Fruit fly (Drosophila melanogaster) whole organism, embryonic: Measurements from ENCODE around the gene Ptp99A.

Experiments used
- ATbp ChIP-seq: fragments of 200-800 bp; sonication (Bioruptor generic); optimal IDR thresholded peaks from 2 replicates; lab custom pipeline; 2017; ENCODE audit warnings: missing biosample characterization, mild to moderate bottlenecking, missing genetic modification characterization, missing genetic modification reagents
- Ada2b ChIP-seq: fragments of 200-800 bp; sonication (Bioruptor generic); IDR thresholded peaks from 2 replicates; pipeline ENCODE4 v1.3.6; 2022; ENCODE audit warnings: missing biosample characterization, missing genetic modification characterization
- Adf1 ChIP-seq: fragments of 200-800 bp; sonication (Bioruptor generic); IDR thresholded peaks from 2 replicates; pipeline ENCODE4 v1.3.6; 2022; ENCODE audit warnings: missing biosample characterization, missing genetic modification characterization
- Asciz ChIP-seq: fragments of 200-800 bp; sonication (Bioruptor generic); optimal IDR thresholded peaks from 2 replicates; lab custom pipeline; 2017; ENCODE audit warnings: missing biosample characterization, mild to moderate bottlenecking, missing genetic modification characterization, missing genetic modification reagents
- CG10267 ChIP-seq: fragments of 200-800 bp; sonication (Bioruptor generic); optimal IDR thresholded peaks from 2 replicates; lab custom pipeline; 2018; ENCODE audit warnings: missing biosample characterization, mild to moderate bottlenecking, missing genetic modification characterization, moderate library complexity
- CG10565 ChIP-seq: fragments of 200-800 bp; sonication (Bioruptor generic); optimal IDR thresholded peaks from 3 replicates; lab custom pipeline; 2016; ENCODE audit warnings: missing biosample characterization, mild to moderate bottlenecking, missing genetic modification characterization
- CG12155 ChIP-seq: fragments of 200-800 bp; sonication (Bioruptor generic); optimal IDR thresholded peaks from 3 replicates; lab custom pipeline; 2016; ENCODE audit warnings: missing biosample characterization, missing genetic modification characterization
- CG1233 ChIP-seq: fragments of 200-800 bp; sonication (Bioruptor generic); optimal IDR thresholded peaks from 4 replicates; lab custom pipeline; 2018; ENCODE audit warnings: missing biosample characterization, mild to moderate bottlenecking, missing genetic modification characterization
- CG15514 ChIP-seq: fragments of 200-800 bp; sonication (Bioruptor generic); optimal IDR thresholded peaks from 3 replicates; lab custom pipeline; 2017; ENCODE audit warnings: missing biosample characterization, missing genetic modification characterization, mild to moderate bottlenecking, moderate library complexity, missing genetic modification reagents
- CG1602 ChIP-seq: fragments of 200-800 bp; sonication (Bioruptor generic); optimal IDR thresholded peaks from 3 replicates; lab custom pipeline; 2016; ENCODE audit warnings: missing biosample characterization, missing genetic modification characterization
- CG17328 ChIP-seq: fragments of 200-800 bp; sonication (Bioruptor generic); IDR thresholded peaks from 2 replicates; pipeline ENCODE4 v1.3.6; 2022; ENCODE audit warnings: missing biosample characterization, missing genetic modification characterization
- CG17361 ChIP-seq: fragments of 200-800 bp; sonication (Bioruptor generic); IDR thresholded peaks from 3 replicates; pipeline ENCODE4 v1.3.6; 2022; ENCODE audit warnings: missing biosample characterization, missing genetic modification characterization
- CG2120 ChIP-seq: fragments of 200-800 bp; sonication (Bioruptor generic); optimal IDR thresholded peaks from 3 replicates; lab custom pipeline; 2016; ENCODE audit warnings: missing biosample characterization, missing genetic modification characterization
- CG2875 ChIP-seq: fragments of 200-800 bp; sonication (Bioruptor generic); optimal IDR thresholded peaks from 2 replicates; lab custom pipeline; 2017; ENCODE audit warnings: missing biosample characterization, mild to moderate bottlenecking, missing genetic modification characterization, missing genetic modification reagents
- CG31388 ChIP-seq: fragments of 200-800 bp; sonication (Bioruptor generic); optimal IDR thresholded peaks from 2 replicates; lab custom pipeline; 2016; ENCODE audit warnings: missing biosample characterization, missing genetic modification characterization
- CG34224 ChIP-seq: fragments of 200-800 bp; sonication (Bioruptor generic); IDR thresholded peaks from 3 replicates; pipeline ENCODE4 v1.3.6; 2022; ENCODE audit warnings: missing biosample characterization, missing genetic modification characterization; ENCODE audit not compliant: partially characterized antibody
- CG4404 ChIP-seq: fragments of 200-800 bp; sonication (Bioruptor generic); IDR thresholded peaks from 2 replicates; pipeline ENCODE4 v1.3.6; 2022; ENCODE audit warnings: missing biosample characterization, missing genetic modification characterization
- CG7839 ChIP-seq: fragments of 200-800 bp; sonication (Bioruptor generic); optimal IDR thresholded peaks from 3 replicates; lab custom pipeline; 2018; ENCODE audit warnings: missing biosample characterization, mild to moderate bottlenecking, missing genetic modification characterization, moderate library complexity
- CG8944 ChIP-seq: fragments of 200-800 bp; sonication (Bioruptor generic); optimal IDR thresholded peaks from 3 replicates; lab custom pipeline; 2016; ENCODE audit warnings: missing biosample characterization, missing genetic modification characterization
- CTCF ChIP-seq: fragments of 200-800 bp; sonication (Bioruptor generic); optimal IDR thresholded peaks from 2 replicates; lab custom pipeline; 2017; ENCODE audit warnings: missing biosample characterization, mild to moderate bottlenecking, missing genetic modification characterization, moderate library complexity
- E2f1 ChIP-seq: fragments of 200-800 bp; sonication (Bioruptor generic); IDR thresholded peaks from 2 replicates; pipeline ENCODE4 v1.3.6; 2022; ENCODE audit warnings: missing biosample characterization, missing genetic modification characterization
- Hey ChIP-seq: fragments of 200-800 bp; sonication (Bioruptor generic); optimal IDR thresholded peaks from 3 replicates; lab custom pipeline; 2018; ENCODE audit warnings: missing biosample characterization, mild to moderate bottlenecking, missing genetic modification characterization
- Hr39 ChIP-seq: fragments of >200 bp; optimal IDR thresholded peaks from 2 replicates; lab custom pipeline; 2017
- NC2β ChIP-seq: fragments of 200-800 bp; sonication (Bioruptor generic); optimal IDR thresholded peaks from 2 replicates; lab custom pipeline; 2016; ENCODE audit warnings: missing biosample characterization, missing genetic modification characterization
- NK7.1 ChIP-seq: fragments of 200-800 bp; sonication (Bioruptor generic); optimal IDR thresholded peaks from 3 replicates; lab custom pipeline; 2016; ENCODE audit warnings: missing biosample characterization, missing genetic modification characterization
- Optix ChIP-seq: fragments of 200-800 bp; sonication (Bioruptor generic); IDR thresholded peaks from 3 replicates; pipeline ENCODE4 v1.3.6; 2022; ENCODE audit warnings: missing biosample characterization, missing genetic modification characterization
- Stat92E ChIP-seq, 3 experiments: fragments of >200 bp in 2 of 3; fragments of 200-800 bp in 1 of 3; sonication (Bioruptor generic) in 1 of 3; optimal IDR thresholded peaks; 2 replicates each; lab custom pipeline; 2017 to 2019; ENCODE audit warnings: missing biosample characterization in 3 of 3, missing genetic modification characterization in 3 of 3, mild to moderate bottlenecking in 1 of 3, moderate library complexity in 1 of 3
- al ChIP-seq: fragments of 200-800 bp; sonication (Bioruptor generic); IDR thresholded peaks from 2 replicates; pipeline ENCODE4 v1.3.6; 2022; ENCODE audit warnings: missing biosample characterization, missing genetic modification characterization
- amos ChIP-seq: fragments of 200-800 bp; sonication (Bioruptor generic); IDR thresholded peaks from 2 replicates; pipeline ENCODE4 v1.3.6; 2022; ENCODE audit warnings: missing biosample characterization, missing genetic modification characterization; ENCODE audit not compliant: partially characterized antibody
- ara ChIP-seq: fragments of 200-800 bp; sonication (Bioruptor generic); IDR thresholded peaks from 2 replicates; pipeline ENCODE4 v1.3.6; 2022; ENCODE audit warnings: missing biosample characterization, missing genetic modification characterization
- ato ChIP-seq: fragments of 200-800 bp; sonication (Bioruptor generic); IDR thresholded peaks from 2 replicates; pipeline ENCODE4 v1.3.6; 2022; ENCODE audit warnings: missing biosample characterization, missing genetic modification characterization; ENCODE audit not compliant: partially characterized antibody
- cg ChIP-seq: fragments of 200-800 bp; sonication (Bioruptor generic); optimal IDR thresholded peaks from 3 replicates; lab custom pipeline; 2019; ENCODE audit warnings: missing biosample characterization, mild to moderate bottlenecking, missing genetic modification characterization, moderate library complexity
- dimm ChIP-seq: fragments of 200-800 bp; sonication (Bioruptor generic); IDR thresholded peaks from 2 replicates; pipeline ENCODE4 v1.3.6; 2022; ENCODE audit warnings: missing biosample characterization, missing genetic modification characterization
- fd64A ChIP-seq: fragments of 200-800 bp; sonication (Bioruptor generic); optimal IDR thresholded peaks from 3 replicates; lab custom pipeline; 2018; ENCODE audit warnings: missing biosample characterization, mild to moderate bottlenecking, missing genetic modification characterization
- fru ChIP-seq: fragments of >200 bp; optimal IDR thresholded peaks from 2 replicates; lab custom pipeline; 2017
- ftz-f1 ChIP-seq: fragments of 200-800 bp; sonication (Bioruptor generic); optimal IDR thresholded peaks from 2 replicates; lab custom pipeline; 2016; ENCODE audit warnings: missing biosample characterization, missing genetic modification characterization
- gcm ChIP-seq: fragments of 200-800 bp; sonication (Bioruptor generic); optimal IDR thresholded peaks from 2 replicates; lab custom pipeline; 2019; ENCODE audit warnings: missing biosample characterization, mild to moderate bottlenecking, missing genetic modification characterization, moderate library complexity
- grn ChIP-seq: fragments of 200-800 bp; sonication (Bioruptor generic); optimal IDR thresholded peaks from 3 replicates; lab custom pipeline; 2017; ENCODE audit warnings: missing biosample characterization, missing genetic modification characterization
- h ChIP-seq: fragments of >200 bp; optimal IDR thresholded peaks from 2 replicates; lab custom pipeline; 2017
- hbn ChIP-seq: fragments of 200-800 bp; sonication (Bioruptor generic); IDR thresholded peaks from 2 replicates; pipeline ENCODE4 v1.3.6; 2022; ENCODE audit warnings: missing biosample characterization, missing genetic modification characterization; ENCODE audit not compliant: partially characterized antibody
- insv ChIP-seq, 2 experiments: fragments of 200-800 bp; sonication (Bioruptor generic); optimal IDR thresholded peaks; 3 replicates each; lab custom pipeline; 2016 to 2018; ENCODE audit warnings: missing biosample characterization in 2 of 2, missing genetic modification characterization in 2 of 2
- lola ChIP-seq, 3 experiments: fragments of >200 bp in 2 of 3; fragments of 200-800 bp in 1 of 3; sonication (Bioruptor generic) in 1 of 3; optimal IDR thresholded peaks; 2 replicates each; lab custom pipeline; 2017 to 2019; ENCODE audit warnings: missing biosample characterization in 3 of 3, missing genetic modification characterization in 3 of 3, mild to moderate bottlenecking in 1 of 3, moderate library complexity in 1 of 3
- maf-S ChIP-seq: fragments of 200-800 bp; sonication (Bioruptor generic); optimal IDR thresholded peaks from 2 replicates; lab custom pipeline; 2016; ENCODE audit warnings: missing biosample characterization, missing genetic modification characterization
- mld ChIP-seq: fragments of 200-800 bp; sonication (Bioruptor generic); IDR thresholded peaks from 3 replicates; pipeline ENCODE4 v1.3.6; 2022; ENCODE audit warnings: missing biosample characterization, missing genetic modification characterization; ENCODE audit not compliant: partially characterized antibody
- odd ChIP-seq: fragments of 200-800 bp; sonication (Bioruptor generic); optimal IDR thresholded peaks from 2 replicates; lab custom pipeline; 2017; ENCODE audit warnings: missing biosample characterization, mild to moderate bottlenecking, missing genetic modification characterization
- pho ChIP-seq: fragments of 200-800 bp; sonication (Bioruptor generic); optimal IDR thresholded peaks from 2 replicates; lab custom pipeline; 2016; ENCODE audit warnings: missing biosample characterization, missing genetic modification characterization
- shn ChIP-seq: fragments of 200-800 bp; sonication (Bioruptor generic); optimal IDR thresholded peaks from 3 replicates; lab custom pipeline; 2016; ENCODE audit warnings: missing biosample characterization, missing genetic modification characterization
- sisA ChIP-seq: fragments of 200-800 bp; sonication (Bioruptor generic); IDR thresholded peaks from 2 replicates; pipeline ENCODE4 v1.3.6; 2022; ENCODE audit warnings: missing biosample characterization, missing genetic modification characterization
- sr ChIP-seq: fragments of 200-800 bp; sonication (Bioruptor generic); IDR thresholded peaks from 3 replicates; pipeline ENCODE4 v1.3.6; 2022; ENCODE audit warnings: missing biosample characterization, missing genetic modification characterization
- ttk ChIP-seq: fragments of 200-800 bp; sonication (Bioruptor generic); IDR thresholded peaks from 2 replicates; pipeline ENCODE4 v2.1.2; 2022; ENCODE audit warnings: missing biosample characterization, missing genetic modification characterization
- twi ChIP-seq: fragments of 200-800 bp; optimal IDR thresholded peaks from 2 replicates; lab custom pipeline; 2019; ENCODE audit warnings: missing biosample characterization, mild to moderate bottlenecking, missing genetic modification characterization, moderate library complexity
- zf30C ChIP-seq: fragments of 200-800 bp; sonication (Bioruptor generic); optimal IDR thresholded peaks from 3 replicates; lab custom pipeline; 2018; ENCODE audit warnings: missing biosample characterization, mild to moderate bottlenecking, missing genetic modification characterization

The Ptp99A gene

DNA sequence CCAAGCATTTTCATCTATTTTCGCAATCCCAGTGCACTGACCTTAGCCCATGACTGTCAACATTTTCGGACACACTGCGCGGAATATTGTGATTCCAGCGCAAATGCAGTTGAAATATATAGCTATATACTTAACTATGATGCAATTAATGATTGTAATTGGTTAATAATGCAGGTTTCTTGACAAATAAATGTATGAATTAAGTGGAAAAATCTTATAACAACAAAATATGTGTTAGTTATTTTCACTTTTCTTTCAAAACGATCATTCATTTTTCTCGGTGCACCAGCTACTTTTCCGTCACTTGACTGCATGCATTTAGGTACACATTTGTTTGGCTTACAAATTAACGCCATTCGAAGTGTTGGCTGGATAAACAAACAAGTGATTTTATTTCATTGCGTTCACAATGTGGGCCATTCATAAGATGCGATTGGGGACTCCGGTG lies 81.3 kb downstream of the Ptp99A start (continued):
- TF ChIP-seq al: no peak
- TF ChIP-seq sr (GFP tag; lab: Robert Waterston, UW): no peak
- TF ChIP-seq Stat92E (GFP tag; optimal IDR thresholded peaks at IDR 0.05; lab: Kevin White, UChicago): no peak
- TF ChIP-seq sisA (GFP tag; lab: Robert Waterston, UW): peak; percentile 36; the same call in 1 of the 2 replicates
- TF ChIP-seq NK7.1: no peak
- TF ChIP-seq CG10565 (GFP tag; lab: Kevin White, UChicago): no peak
- TF ChIP-seq dimm (GFP tag; lab: Robert Waterston, UW): no peak
- peak; percentile 25; the same call in 1 of the 2 replicates for TF ChIP-seq CG4404 (GFP tag; lab: Robert Waterston, UW)
- no peak for TF ChIP-seq cg (GFP tag; lab: Kevin White, UChicago)
- TF ChIP-seq Optix (GFP tag; lab: Robert Waterston, UW): no peak
- no peak for TF ChIP-seq fru (lab: Kevin White, UChicago)
- TF ChIP-seq maf-S (GFP tag; lab: Kevin White, UChicago): peak; percentile 19
- TF ChIP-seq CG15514 (GFP tag; lab: Kevin White, UChicago): peak; percentile 7
- TF ChIP-seq ttk: peak; percentile 41; the same call in 1 of the 2 replicates
- peak; percentile 36 for TF ChIP-seq CG10267 (tag; lab: Kevin White, UChicago)
- peak in 1 of 3 experiments; percentile 71 for TF ChIP-seq lola (GFP tag; optimal IDR thresholded peaks at IDR 0.05; lab: Kevin White, UChicago)
- TF ChIP-seq Asciz (GFP tag; lab: Kevin White, UChicago): peak; percentile 54
- TF ChIP-seq NC2β (GFP tag; lab: Kevin White, UChicago): peak; percentile 40
- no peak for TF ChIP-seq grn (GFP tag; lab: Kevin White, UChicago)
- peak; percentile 64 for TF ChIP-seq CG17361 (GFP tag; lab: Robert Waterston, UW)
- TF ChIP-seq gcm (GFP tag; lab: Kevin White, UChicago): peak; percentile 28
- TF ChIP-seq ato (GFP tag; lab: Robert Waterston, UW): no peak
- TF ChIP-seq hbn: no peak
- peak; percentile 71 for TF ChIP-seq zf30C (GFP tag; lab: Kevin White, UChicago)
- TF ChIP-seq CG1233 (GFP tag; lab: Kevin White, UChicago): peak; percentile 46
- no peak for TF ChIP-seq ftz-f1
- TF ChIP-seq Hey (tag; lab: Kevin White, UChicago): no peak
- TF ChIP-seq insv (GFP tag; optimal IDR thresholded peaks at IDR 0.05; lab: Kevin White, UChicago): no peak
- TF ChIP-seq twi (tag; lab: Kevin White, UChicago): peak; percentile 34
- TF ChIP-seq CG12155 (GFP tag; lab: Kevin White, UChicago): no peak
- TF ChIP-seq CG2120: no peak
- peak; percentile 85 for TF ChIP-seq fd64A (GFP tag; lab: Kevin White, UChicago)
- no peak for TF ChIP-seq ara (GFP tag; lab: Robert Waterston, UW)
- no peak for TF ChIP-seq shn
- no peak for TF ChIP-seq CTCF
- TF ChIP-seq Adf1 (GFP tag; lab: Robert Waterston, UW): no peak
- peak; percentile 61 for TF ChIP-seq CG7839 (tag; lab: Kevin White, UChicago)
- no peak for TF ChIP-seq CG8944 (GFP tag; lab: Kevin White, UChicago)
- peak; percentile 69 for TF ChIP-seq CG2875 (GFP tag; lab: Kevin White, UChicago)
- TF ChIP-seq mld: no peak
- TF ChIP-seq E2f1 (GFP tag; lab: Robert Waterston, UW): no peak
- no peak for TF ChIP-seq amos (GFP tag; lab: Robert Waterston, UW)
- TF ChIP-seq pho (GFP tag; lab: Kevin White, UChicago): no peak
- no peak for TF ChIP-seq CG31388
- no peak for TF ChIP-seq odd (GFP tag; lab: Kevin White, UChicago)
- TF ChIP-seq Ada2b (GFP tag; lab: Robert Waterston, UW): no peak
- peak; percentile 65 for TF ChIP-seq ATbp
- no peak for TF ChIP-seq Hr39 (lab: Kevin White, UChicago)
- TF ChIP-seq CG17328: 0 out of 2 replicates have a peak, but pooled peaks have one; percentile 4
- TF ChIP-seq CG34224 (GFP tag; lab: Robert Waterston, UW): no peak
- peak; percentile 48 for TF ChIP-seq CG1602 (GFP tag; lab: Kevin White, UChicago)
- TF ChIP-seq h (lab: Kevin White, UChicago): no peak
